Worm (Caenorhabditis elegans): ENCODE results near the gene nekl-4.

DNA sequence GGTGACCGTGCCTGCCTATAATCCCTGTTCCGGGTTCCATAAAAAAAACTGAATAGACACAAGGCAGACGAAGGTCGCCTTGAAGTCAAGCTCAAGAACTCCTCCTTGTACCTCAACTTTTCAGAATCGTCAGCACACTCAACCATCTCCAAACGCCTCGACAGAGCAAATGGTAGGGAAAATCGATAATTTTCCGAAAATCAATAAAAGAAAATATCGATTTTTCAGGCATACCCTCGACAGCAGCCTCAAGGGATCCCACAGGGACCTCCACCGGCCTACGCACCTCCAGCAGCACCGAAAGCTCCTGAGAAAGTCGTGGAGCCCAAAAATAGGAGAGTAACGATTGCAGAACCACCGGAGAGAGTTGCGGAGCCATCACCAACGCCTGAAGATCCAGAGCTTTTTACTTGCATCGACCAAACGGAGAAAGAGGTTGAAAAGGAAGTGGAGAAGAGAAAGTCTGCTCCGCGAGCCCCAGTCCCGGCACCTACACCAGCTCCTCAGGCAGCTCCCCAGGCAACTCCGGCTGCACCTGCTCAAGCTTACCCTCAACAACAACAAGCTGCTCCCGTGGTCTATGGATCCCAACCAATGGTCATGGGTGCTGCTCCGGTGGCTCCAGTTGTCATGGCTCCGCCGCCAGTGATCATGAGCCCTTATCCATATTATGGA is 37.7 kb downstream of the nekl-4 start:
- TF ChIP-seq pha-4 (tag; optimal IDR thresholded peaks at IDR 0.05) (no peak), unc-39 (tag; optimal IDR thresholded peaks at IDR 0.05) (no peak), lin-13 (tag; optimal IDR thresholded peaks at IDR 0.05) (no peak), ceh-39 (tag; optimal IDR thresholded peaks at IDR 0.05) (no peak), nhr-237 (tag; optimal IDR thresholded peaks at IDR 0.05) (no peak)

Measured in whole organism, mixed stage, embryonic.